Worm (Caenorhabditis elegans) whole organism, L3 larva: ENCODE data around the gene T21E8.7.

ENCODE experiments used
- R02D3.7 ChIP-seq: fragments of 150-350 bp; optimal IDR thresholded peaks from 2 replicates; lab custom pipeline; 2014; ENCODE audit warnings: missing biosample characterization, missing genetic modification characterization
- ZK546.5 ChIP-seq: sonication (generic microtip); optimal IDR thresholded peaks from 2 replicates; lab custom pipeline; 2017; ENCODE audit warnings: missing biosample characterization, missing genetic modification characterization
- aly-2 ChIP-seq: fragments of 150-350 bp; optimal IDR thresholded peaks from 2 replicates; lab custom pipeline; 2014; ENCODE audit warnings: missing biosample characterization, missing genetic modification characterization
- ama-1 ChIP-seq: fragments of 150-350 bp; optimal IDR thresholded peaks from 2 replicates; lab custom pipeline; 2018
- ceh-16 ChIP-seq: sonication (generic microtip); optimal IDR thresholded peaks from 2 replicates; lab custom pipeline; 2017; ENCODE audit warnings: missing biosample characterization, missing genetic modification characterization
- ceh-28 ChIP-seq: fragments of 150-350 bp; optimal IDR thresholded peaks from 2 replicates; lab custom pipeline; 2014; ENCODE audit warnings: missing biosample characterization, missing genetic modification reagents, missing genetic modification characterization
- ceh-82 ChIP-seq: fragments of 150-350 bp; optimal IDR thresholded peaks from 2 replicates; lab custom pipeline; 2014; ENCODE audit warnings: missing biosample characterization, missing genetic modification characterization
- ceh-9 ChIP-seq: sonication (generic microtip); optimal IDR thresholded peaks from 2 replicates; lab custom pipeline; 2018; ENCODE audit warnings: missing biosample characterization, missing genetic modification characterization
- daf-12 ChIP-seq: fragments of 150-350 bp; optimal IDR thresholded peaks from 2 replicates; lab custom pipeline; 2014; ENCODE audit warnings: missing biosample characterization, missing genetic modification reagents, missing genetic modification characterization
- egl-27 ChIP-seq: sonication (generic microtip); optimal IDR thresholded peaks from 4 replicates; lab custom pipeline; 2017; ENCODE audit warnings: missing biosample characterization, missing genetic modification reagents, missing genetic modification characterization
- egl-5 ChIP-seq: fragments of 150-350 bp; optimal IDR thresholded peaks from 2 replicates; lab custom pipeline; 2017; ENCODE audit warnings: missing biosample characterization, missing genetic modification reagents, missing genetic modification characterization, inconsistent platforms
- elt-1 ChIP-seq: fragments of 150-350 bp; optimal IDR thresholded peaks from 2 replicates; lab custom pipeline; 2014; ENCODE audit warnings: missing biosample characterization, missing genetic modification characterization
- elt-2 ChIP-seq: sonication (generic microtip); optimal IDR thresholded peaks from 2 replicates; lab custom pipeline; 2016; ENCODE audit warnings: missing genetic modification reagents, mild to moderate bottlenecking, missing genetic modification characterization, missing compliant biosample characterization
- elt-3 ChIP-seq, 3 experiments: fragments of 150-350 bp in 1 of 3; sonication (generic microtip) in 2 of 3; optimal IDR thresholded peaks; 2 replicates in 2 of 3; 4 replicates in 1 of 3; lab custom pipeline; 2014 to 2017; ENCODE audit warnings: missing biosample characterization in 3 of 3, missing genetic modification characterization in 3 of 3
- eor-1 ChIP-seq, 2 experiments: fragments of 150-350 bp; optimal IDR thresholded peaks; 2 replicates each; lab custom pipeline; 2014 to 2018; ENCODE audit warnings: missing biosample characterization in 2 of 2, missing genetic modification characterization in 2 of 2
- fkh-10 ChIP-seq: sonication (generic microtip); optimal IDR thresholded peaks from 2 replicates; lab custom pipeline; 2017; ENCODE audit warnings: missing biosample characterization, missing genetic modification reagents, missing genetic modification characterization
- fkh-2 ChIP-seq: fragments of 150-350 bp; optimal IDR thresholded peaks from 2 replicates; lab custom pipeline; 2014; ENCODE audit warnings: missing biosample characterization, missing genetic modification reagents, missing genetic modification characterization
- fos-1 ChIP-seq: fragments of 150-350 bp; optimal IDR thresholded peaks from 2 replicates; lab custom pipeline; 2014; ENCODE audit warnings: missing biosample characterization, missing genetic modification characterization
- hmg-11 ChIP-seq: sonication (generic microtip); optimal IDR thresholded peaks from 2 replicates; lab custom pipeline; 2016; ENCODE audit warnings: missing genetic modification characterization, missing compliant biosample characterization
- jun-1 ChIP-seq: fragments of 150-350 bp; optimal IDR thresholded peaks from 2 replicates; lab custom pipeline; 2014; ENCODE audit warnings: missing biosample characterization, missing genetic modification reagents, missing genetic modification characterization
- lin-15B ChIP-seq: fragments of 150-350 bp; optimal IDR thresholded peaks from 2 replicates; lab custom pipeline; 2014; ENCODE audit warnings: missing biosample characterization, missing genetic modification characterization
- lin-39 ChIP-seq: fragments of 150-350 bp; optimal IDR thresholded peaks from 2 replicates; lab custom pipeline; 2018; ENCODE audit warnings: missing biosample characterization, missing genetic modification reagents, missing genetic modification characterization
- lsy-12 ChIP-seq: sonication (generic microtip); optimal IDR thresholded peaks from 2 replicates; lab custom pipeline; 2016; ENCODE audit warnings: mild to moderate bottlenecking, missing genetic modification characterization, missing compliant biosample characterization
- mdl-1 ChIP-seq: fragments of 150-350 bp; optimal IDR thresholded peaks from 2 replicates; lab custom pipeline; 2014; ENCODE audit warnings: missing biosample characterization, missing genetic modification characterization
- mml-1 ChIP-seq: fragments of 150-350 bp; sonication (generic microtip); optimal IDR thresholded peaks from 3 replicates; lab custom pipeline; 2014; ENCODE audit warnings: missing biosample characterization, missing genetic modification characterization
- nfya-1 ChIP-seq: sonication (generic microtip); optimal IDR thresholded peaks from 2 replicates; lab custom pipeline; 2017; ENCODE audit warnings: missing genetic modification characterization, mild to moderate bottlenecking, missing compliant biosample characterization, antibody characterized with exemption, moderate library complexity; ENCODE audit not compliant: insufficient read depth
- nhr-11 ChIP-seq: fragments of 150-350 bp; optimal IDR thresholded peaks from 2 replicates; lab custom pipeline; 2014; ENCODE audit warnings: missing biosample characterization, missing genetic modification characterization
- nhr-12 ChIP-seq: fragments of 150-350 bp; optimal IDR thresholded peaks from 2 replicates; lab custom pipeline; 2014; ENCODE audit warnings: missing biosample characterization, missing genetic modification characterization
- nhr-23 ChIP-seq: fragments of 150-350 bp; optimal IDR thresholded peaks from 2 replicates; lab custom pipeline; 2014; ENCODE audit warnings: missing biosample characterization, missing genetic modification reagents, missing genetic modification characterization
- nhr-237 ChIP-seq: fragments of 150-350 bp; optimal IDR thresholded peaks from 2 replicates; lab custom pipeline; 2014; ENCODE audit warnings: missing biosample characterization, missing genetic modification characterization
- nhr-25 ChIP-seq: sonication (generic microtip); optimal IDR thresholded peaks from 2 replicates; lab custom pipeline; 2017; ENCODE audit warnings: missing biosample characterization, missing genetic modification characterization
- nhr-28 ChIP-seq: fragments of 150-350 bp; optimal IDR thresholded peaks from 2 replicates; lab custom pipeline; 2014; ENCODE audit warnings: missing biosample characterization, missing genetic modification characterization
- nhr-43 ChIP-seq: sonication (generic microtip); optimal IDR thresholded peaks from 2 replicates; lab custom pipeline; 2016; ENCODE audit warnings: mild to moderate bottlenecking, missing genetic modification characterization, missing compliant biosample characterization; ENCODE audit not compliant: poor library complexity, severe bottlenecking
- nhr-67 ChIP-seq: fragments of 150-350 bp; optimal IDR thresholded peaks from 2 replicates; lab custom pipeline; 2014; ENCODE audit warnings: missing biosample characterization, missing genetic modification characterization
- nhr-76 ChIP-seq: fragments of 150-350 bp; sonication (generic microtip); optimal IDR thresholded peaks from 5 replicates; lab custom pipeline; 2014; ENCODE audit warnings: missing biosample characterization, missing genetic modification characterization
- nhr-77 ChIP-seq: fragments of 150-350 bp; optimal IDR thresholded peaks from 2 replicates; lab custom pipeline; 2014; ENCODE audit warnings: missing biosample characterization, missing genetic modification characterization
- pha-4 ChIP-seq: fragments of 150-350 bp; optimal IDR thresholded peaks from 2 replicates; lab custom pipeline; 2014; ENCODE audit warnings: missing biosample characterization, missing genetic modification reagents, missing genetic modification characterization
- pqm-1 ChIP-seq: fragments of 150-350 bp; optimal IDR thresholded peaks from 2 replicates; lab custom pipeline; 2017; ENCODE audit warnings: missing biosample characterization, missing genetic modification characterization, inconsistent platforms
- sea-2 ChIP-seq: fragments of 150-350 bp; sonication (generic microtip); optimal IDR thresholded peaks from 4 replicates; lab custom pipeline; 2014; ENCODE audit warnings: missing biosample characterization, missing genetic modification reagents, missing genetic modification characterization
- skn-1 ChIP-seq: fragments of 150-350 bp; optimal IDR thresholded peaks from 2 replicates; lab custom pipeline; 2014; ENCODE audit warnings: missing biosample characterization, missing genetic modification characterization
- snpc-4 ChIP-seq: fragments of 150-350 bp; optimal IDR thresholded peaks from 2 replicates; lab custom pipeline; 2014; ENCODE audit warnings: missing biosample characterization, missing genetic modification characterization
- tbx-2 ChIP-seq: sonication (generic microtip); optimal IDR thresholded peaks from 2 replicates; lab custom pipeline; 2016; ENCODE audit warnings: mild to moderate bottlenecking, missing genetic modification characterization, missing compliant biosample characterization
- unc-39 ChIP-seq: sonication (generic microtip); optimal IDR thresholded peaks from 4 replicates; lab custom pipeline; 2017; ENCODE audit warnings: missing biosample characterization, missing genetic modification characterization
- unc-62 ChIP-seq: fragments of 150-350 bp; sonication (generic microtip); optimal IDR thresholded peaks from 4 replicates; lab custom pipeline; 2014; ENCODE audit warnings: missing biosample characterization, missing genetic modification reagents, missing genetic modification characterization
- zag-1 ChIP-seq: fragments of 150-350 bp; optimal IDR thresholded peaks from 2 replicates; lab custom pipeline; 2014; ENCODE audit warnings: missing biosample characterization, missing genetic modification characterization
- ztf-11 ChIP-seq: fragments of 150-350 bp; optimal IDR thresholded peaks from 2 replicates; lab custom pipeline; 2014; ENCODE audit warnings: missing biosample characterization, missing genetic modification characterization
- ztf-4 ChIP-seq: fragments of 150-350 bp; optimal IDR thresholded peaks from 2 replicates; lab custom pipeline; 2014; ENCODE audit warnings: missing biosample characterization, missing genetic modification characterization

The T21E8.7 gene

DNA sequence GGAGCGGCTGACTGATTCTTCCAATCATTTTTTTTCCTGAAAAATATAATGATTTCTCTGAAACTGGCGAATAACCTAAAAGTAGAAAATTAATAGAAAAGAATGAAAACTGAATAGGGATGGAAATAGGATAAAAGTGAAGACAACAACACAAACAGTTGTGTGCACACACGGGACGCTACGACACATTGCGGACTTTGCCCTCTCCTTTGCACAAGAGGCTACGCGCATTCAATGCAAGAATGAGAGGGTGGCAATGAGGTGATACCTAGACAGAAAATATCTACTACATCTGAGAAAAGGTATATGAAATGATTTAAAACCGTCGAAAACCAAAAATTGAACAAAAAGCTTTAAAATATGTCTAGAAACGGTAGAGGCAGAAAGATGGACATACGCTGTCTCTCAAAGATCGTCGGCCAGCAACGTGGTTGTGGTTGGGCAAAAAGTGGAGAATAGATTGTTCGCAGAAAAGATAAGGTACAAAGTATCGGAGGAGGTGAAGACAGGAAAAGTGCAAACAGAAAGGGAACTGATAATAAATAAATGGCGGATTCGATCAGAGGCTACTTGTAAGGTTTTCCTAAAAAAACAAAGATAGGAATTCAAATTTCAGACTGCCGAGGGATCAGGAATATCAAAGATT, 16.9 kb downstream of the T21E8.7 start, which contains the start of gene suca-1:
suca-1 (minus strand) TSS at position 36 of the 646 bp plus-strand sequence.
- no peak for TF ChIP-seq elt-3 (tag; optimal IDR thresholded peaks at IDR 0.05; lab: Kevin White, UChicago)
- no peak for TF ChIP-seq nhr-76
- peak; percentile 44 for TF ChIP-seq nhr-23 (tag; lab: Kevin White, UChicago)
- no peak for TF ChIP-seq mml-1 (tag; lab: Kevin White, UChicago)
- peak; percentile 36 for TF ChIP-seq egl-5 (tag; lab: Kevin White, UChicago)
- peak; percentile 11 for TF ChIP-seq nhr-43 (tag; lab: Kevin White, UChicago)
- TF ChIP-seq nhr-25 (tag; lab: Kevin White, UChicago), result peak; percentile 67
- TF ChIP-seq ceh-28 (tag; lab: Kevin White, UChicago), result no peak
- TF ChIP-seq elt-2, result peak; percentile 68
- no peak for TF ChIP-seq jun-1 (tag; lab: Kevin White, UChicago)
- peak; percentile 39 for TF ChIP-seq hmg-11 (tag; lab: Kevin White, UChicago)
- TF ChIP-seq snpc-4, result peak; percentile 4
- TF ChIP-seq nfya-1 (tag; lab: Kevin White, UChicago), result no peak
- TF ChIP-seq, all 47 proteins: peak for 7

DNA sequence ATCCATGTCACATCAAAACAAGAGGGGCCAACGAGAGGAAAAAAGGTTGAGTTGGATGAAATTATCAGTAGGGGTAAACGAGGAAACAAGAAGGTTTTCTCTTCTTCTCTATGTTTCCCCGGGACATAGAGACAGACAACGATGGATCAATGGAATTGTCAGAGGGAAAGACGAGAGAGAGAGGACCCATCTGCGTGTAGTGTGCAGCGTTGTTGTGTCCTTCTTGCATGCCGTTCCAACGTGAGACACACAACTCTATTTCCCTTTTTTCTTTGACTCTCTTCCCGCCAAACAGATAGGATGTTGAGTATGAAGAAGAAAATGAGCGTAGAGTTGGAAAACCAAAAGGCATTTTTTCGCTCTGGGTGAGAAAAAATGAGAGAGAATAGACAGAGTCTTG, 17.6 kb downstream of the T21E8.7 start:
- TF ChIP-seq elt-3 (tag; optimal IDR thresholded peaks at IDR 0.05; lab: Kevin White, UChicago), result no peak
- TF ChIP-seq elt-1 (tag; lab: Kevin White, UChicago), result no peak
- TF ChIP-seq nhr-28, result no peak
- no peak for TF ChIP-seq daf-12
- TF ChIP-seq ama-1, result no peak
- TF ChIP-seq ceh-82 (tag; lab: Kevin White, UChicago), result no peak
- no peak for TF ChIP-seq nhr-11 (tag; lab: Kevin White, UChicago)
- TF ChIP-seq fos-1 (tag; lab: Kevin White, UChicago), result no peak
- TF ChIP-seq ZK546.5 (tag; lab: Kevin White, UChicago), result no peak
- no peak for TF ChIP-seq mml-1 (tag; lab: Kevin White, UChicago)
- TF ChIP-seq nhr-43 (tag; lab: Kevin White, UChicago), result peak; percentile 6
- TF ChIP-seq ztf-11, result no peak
- peak; percentile 28 for TF ChIP-seq snpc-4
- no peak for TF ChIP-seq nhr-25 (tag; lab: Kevin White, UChicago)
- peak; percentile 64 for TF ChIP-seq lin-39
- no peak for TF ChIP-seq sea-2 (GFP tag; lab: Kevin White, UChicago)
- no peak for TF ChIP-seq nhr-77 (tag; lab: Kevin White, UChicago)
- peak; percentile 39 for TF ChIP-seq mdl-1 (tag; lab: Kevin White, UChicago)
- no peak for TF ChIP-seq ztf-4 (tag; lab: Kevin White, UChicago)
- peak; percentile 66 for TF ChIP-seq nfya-1 (tag; lab: Kevin White, UChicago)
- TF ChIP-seq hmg-11 (tag; lab: Kevin White, UChicago), result peak; percentile 11
- no peak for TF ChIP-seq unc-62
- no peak for TF ChIP-seq eor-1 (tag; optimal IDR thresholded peaks at IDR 0.05; lab: Kevin White, UChicago)
- peak; percentile 11 for TF ChIP-seq lsy-12 (tag; lab: Kevin White, UChicago)
- TF ChIP-seq egl-5 (tag; lab: Kevin White, UChicago), result peak; percentile 81
- peak; percentile 6 for TF ChIP-seq ceh-28 (tag; lab: Kevin White, UChicago)
- TF ChIP-seq skn-1 (tag; lab: Kevin White, UChicago), result no peak
- peak; percentile 40 for TF ChIP-seq fkh-2 (tag; lab: Kevin White, UChicago)
- TF ChIP-seq pha-4 (tag; lab: Kevin White, UChicago), result peak; percentile 23
- TF ChIP-seq lin-15B (tag; lab: Kevin White, UChicago), result peak; percentile 33
- no peak for TF ChIP-seq aly-2 (tag; lab: Kevin White, UChicago)
- TF ChIP-seq nhr-67 (tag; lab: Kevin White, UChicago), result no peak
- no peak for TF ChIP-seq nhr-12 (tag; lab: Kevin White, UChicago)
- TF ChIP-seq elt-2, result no peak
- no peak for TF ChIP-seq pqm-1 (tag; lab: Kevin White, UChicago)
- TF ChIP-seq unc-39, result no peak
- TF ChIP-seq tbx-2 (tag; lab: Kevin White, UChicago), result no peak
- no peak for TF ChIP-seq R02D3.7
- TF ChIP-seq nhr-23 (tag; lab: Kevin White, UChicago), result no peak
- no peak for TF ChIP-seq ceh-9 (tag; lab: Kevin White, UChicago)
- TF ChIP-seq ceh-16 (tag; lab: Kevin White, UChicago), result no peak
- TF ChIP-seq jun-1 (tag; lab: Kevin White, UChicago), result no peak
- no peak for TF ChIP-seq zag-1 (tag; lab: Kevin White, UChicago)
- TF ChIP-seq fkh-10 (GFP tag; lab: Kevin White, UChicago), result peak; percentile 48
- no peak for TF ChIP-seq nhr-237 (tag; lab: Kevin White, UChicago)
- TF ChIP-seq egl-27 (tag; lab: Kevin White, UChicago), result no peak
- TF ChIP-seq nhr-76, result no peak
- TF ChIP-seq, all 47 proteins: peak for 13
